Fruit fly (Drosophila melanogaster): ENCODE results near the gene Aef1.
A peak's percentile ranks its signal among the peaks of the same experiment; 100 is the strongest.

Aef1 gene

dm6 chr3L:21445704-21446103 lies 12.5 kb downstream of the Aef1 start, which contains the start of gene Syx7 (continued):
- TF ChIP-seq rgr (GFP tag; optimal IDR thresholded peaks at IDR 0.05) (peak; percentile 36), GATAd (GFP tag; optimal IDR thresholded peaks at IDR 0.05) (no peak), jim (GFP tag; optimal IDR thresholded peaks at IDR 0.05) (no peak), usp (GFP tag; optimal IDR thresholded peaks at IDR 0.05) (no peak), N (GFP tag; optimal IDR thresholded peaks at IDR 0.05) (no peak), Vsx2 (GFP tag; optimal IDR thresholded peaks at IDR 0.05; ENCODE audit: partially characterized antibody) (no peak)

- no peak for TF ChIP-seq Mio (GFP tag; optimal IDR thresholded peaks at IDR 0.05)
- no peak for TF ChIP-seq Abd-B (GFP tag; optimal IDR thresholded peaks at IDR 0.05)
- no peak for TF ChIP-seq dmrt93B (GFP tag; optimal IDR thresholded peaks at IDR 0.05)
- TF ChIP-seq lola (GFP tag; optimal IDR thresholded peaks at IDR 0.05) = no peak
- TF ChIP-seq Hr83 (GFP tag; optimal IDR thresholded peaks at IDR 0.05; ENCODE audit: poor library complexity, severe bottlenecking) = no peak
- TF ChIP-seq HLH106 (tag; optimal IDR thresholded peaks at IDR 0.05) = no peak
- TF ChIP-seq Myc (optimal IDR thresholded peaks at IDR 0.05) = no peak
- TF ChIP-seq GATAd (GFP tag; optimal IDR thresholded peaks at IDR 0.05) = no peak
- TF ChIP-seq Rel (GFP tag; optimal IDR thresholded peaks at IDR 0.05) = no peak
- no peak for TF ChIP-seq Rel (tag; optimal IDR thresholded peaks at IDR 0.05)
- TF ChIP-seq Hnf4 (GFP tag; optimal IDR thresholded peaks at IDR 0.05) = no peak
- no peak for TF ChIP-seq Vsx2 (GFP tag; optimal IDR thresholded peaks at IDR 0.05; ENCODE audit: partially characterized antibody)
Observed at dm6 chr3L:21449336-21449735, 16.1 kb downstream of the Aef1 start.

- TF ChIP-seq foxo (GFP tag; optimal IDR thresholded peaks at IDR 0.05) (no peak), OdsH (GFP tag; optimal IDR thresholded peaks at IDR 0.05) (no peak), Dif (GFP tag; optimal IDR thresholded peaks at IDR 0.05; ENCODE audit: partially characterized antibody) (no peak), psq (GFP tag; optimal IDR thresholded peaks at IDR 0.05) (no peak), CrebA (GFP tag; optimal IDR thresholded peaks at IDR 0.05; ENCODE audit: borderline replicate concordance) (no peak), Mio (GFP tag; optimal IDR thresholded peaks at IDR 0.05) (no peak), pan (optimal IDR thresholded peaks at IDR 0.05) (no peak)
Observed at dm6 chr3L:21450486-21450885, 17.3 kb downstream of the Aef1 start.

dm6 chr3L:21453623-21454022 lies 20.4 kb downstream of the Aef1 start:
- TF ChIP-seq usp (GFP tag; optimal IDR thresholded peaks at IDR 0.05) (no peak), dmrt93B (GFP tag; optimal IDR thresholded peaks at IDR 0.05) (no peak), psq (GFP tag; optimal IDR thresholded peaks at IDR 0.05) (no peak), Hnf4 (GFP tag; optimal IDR thresholded peaks at IDR 0.05) (no peak), h (GFP tag; optimal IDR thresholded peaks at IDR 0.05) (no peak)

dm6 chr3L:21455196-21455595 lies 22.0 kb downstream of the Aef1 start:
- no peak for TF ChIP-seq Mio (GFP tag; optimal IDR thresholded peaks at IDR 0.05)
- no peak for TF ChIP-seq dl (GFP tag; optimal IDR thresholded peaks at IDR 0.05; ENCODE audit: insufficient read depth in 1 of 2, partially characterized antibody in 2 of 2)
- TF ChIP-seq pan (optimal IDR thresholded peaks at IDR 0.05) = no peak
- TF ChIP-seq sv (GFP tag; optimal IDR thresholded peaks at IDR 0.05) = no peak
- no peak for TF ChIP-seq Vsx2 (GFP tag; optimal IDR thresholded peaks at IDR 0.05; ENCODE audit: partially characterized antibody)
- no peak for TF ChIP-seq N (GFP tag; optimal IDR thresholded peaks at IDR 0.05)

- TF ChIP-seq Mio (GFP tag; optimal IDR thresholded peaks at IDR 0.05) (no peak), jim (GFP tag; optimal IDR thresholded peaks at IDR 0.05) (no peak)
Observed at dm6 chr3L:21458736-21459135, 25.5 kb downstream of the Aef1 start.

- TF ChIP-seq Dif (GFP tag; optimal IDR thresholded peaks at IDR 0.05; ENCODE audit: partially characterized antibody) (peak; percentile 6), usp (GFP tag; optimal IDR thresholded peaks at IDR 0.05) (no peak), rgr (GFP tag; optimal IDR thresholded peaks at IDR 0.05) (no peak), foxo (GFP tag; optimal IDR thresholded peaks at IDR 0.05) (no peak), h (GFP tag; optimal IDR thresholded peaks at IDR 0.05) (no peak), CrebA (GFP tag; optimal IDR thresholded peaks at IDR 0.05; ENCODE audit: borderline replicate concordance) (no peak), Vsx2 (GFP tag; optimal IDR thresholded peaks at IDR 0.05; ENCODE audit: partially characterized antibody) (peak; percentile 50), CG9705 (GFP tag; optimal IDR thresholded peaks at IDR 0.05) (no peak), woc (GFP tag; optimal IDR thresholded peaks at IDR 0.05) (no peak), GATAd (GFP tag; optimal IDR thresholded peaks at IDR 0.05) (no peak), fru (GFP tag; optimal IDR thresholded peaks at IDR 0.05) (peak; percentile 16), N (GFP tag; optimal IDR thresholded peaks at IDR 0.05) (peak; percentile 10), psq (GFP tag; optimal IDR thresholded peaks at IDR 0.05) (no peak), Rel (GFP tag; optimal IDR thresholded peaks at IDR 0.05) (no peak), Rel (tag; optimal IDR thresholded peaks at IDR 0.05) (no peak)
Observed at dm6 chr3L:21460149-21460873, 27.1 kb downstream of the Aef1 start.
